Fruit fly (Drosophila melanogaster) whole organism, embryonic: Measurements from ENCODE around the gene RpL37A.

Source experiments
- CG10543 ChIP-seq: fragments of 200-800 bp; sonication (Bioruptor generic); optimal IDR thresholded peaks from 3 replicates; lab custom pipeline; 2017; ENCODE audit warnings: missing biosample characterization, mild to moderate bottlenecking, missing genetic modification characterization, moderate library complexity
- CG11696 ChIP-seq: fragments of 200-800 bp; sonication (Bioruptor generic); IDR thresholded peaks from 2 replicates; pipeline ENCODE4 v1.3.6; 2022; ENCODE audit warnings: missing biosample characterization, missing genetic modification characterization
- CG12104 ChIP-seq: fragments of 200-800 bp; sonication (Bioruptor generic); optimal IDR thresholded peaks from 3 replicates; lab custom pipeline; 2016; ENCODE audit warnings: missing biosample characterization, missing genetic modification characterization
- CG12299 ChIP-seq: fragments of 200-800 bp; sonication (Bioruptor generic); optimal IDR thresholded peaks from 2 replicates; lab custom pipeline; 2018; ENCODE audit warnings: missing biosample characterization, mild to moderate bottlenecking, missing genetic modification characterization
- CG15011 ChIP-seq: fragments of 200-800 bp; sonication (Bioruptor generic); optimal IDR thresholded peaks from 3 replicates; lab custom pipeline; 2018; ENCODE audit warnings: missing biosample characterization, mild to moderate bottlenecking, missing genetic modification characterization
- CG15073 ChIP-seq: fragments of 200-800 bp; sonication (Bioruptor generic); optimal IDR thresholded peaks from 2 replicates; lab custom pipeline; 2016; ENCODE audit warnings: missing biosample characterization, missing genetic modification characterization
- CG15514 ChIP-seq: fragments of 200-800 bp; sonication (Bioruptor generic); optimal IDR thresholded peaks from 3 replicates; lab custom pipeline; 2017; ENCODE audit warnings: missing biosample characterization, missing genetic modification characterization, mild to moderate bottlenecking, moderate library complexity, missing genetic modification reagents
- CG1792 ChIP-seq: fragments of 200-800 bp; sonication (Bioruptor generic); optimal IDR thresholded peaks from 2 replicates; lab custom pipeline; 2016; ENCODE audit warnings: missing biosample characterization, missing genetic modification characterization
- CG2678 ChIP-seq: fragments of 200-800 bp; sonication (Bioruptor generic); optimal IDR thresholded peaks from 3 replicates; lab custom pipeline; 2019; ENCODE audit warnings: missing biosample characterization, mild to moderate bottlenecking, missing genetic modification characterization, moderate library complexity
- CG30431 ChIP-seq: fragments of 200-800 bp; sonication (Bioruptor generic); optimal IDR thresholded peaks from 2 replicates; lab custom pipeline; 2017; ENCODE audit warnings: missing biosample characterization, missing genetic modification characterization
- CG3847 ChIP-seq: fragments of 200-800 bp; sonication (Bioruptor generic); IDR thresholded peaks from 2 replicates; pipeline ENCODE4 v1.3.6; 2022; ENCODE audit warnings: missing biosample characterization, missing genetic modification characterization
- CG4360 ChIP-seq: fragments of 200-800 bp; sonication (Bioruptor generic); IDR thresholded peaks from 2 replicates; pipeline ENCODE4 v1.3.6; 2022; ENCODE audit warnings: missing biosample characterization, missing genetic modification characterization
- CG4730 ChIP-seq: fragments of 200-800 bp; sonication (Bioruptor generic); IDR thresholded peaks from 2 replicates; pipeline ENCODE4 v1.3.6; 2022; ENCODE audit warnings: missing biosample characterization, missing genetic modification characterization
- CG6689 ChIP-seq: fragments of 200-800 bp; sonication (Bioruptor generic); IDR thresholded peaks from 2 replicates; pipeline ENCODE4 v1.3.6; 2022; ENCODE audit warnings: missing biosample characterization, missing genetic modification characterization
- CG7928 ChIP-seq: fragments of 200-800 bp; sonication (Bioruptor generic); optimal IDR thresholded peaks from 2 replicates; lab custom pipeline; 2017; ENCODE audit warnings: missing biosample characterization, mild to moderate bottlenecking, missing genetic modification characterization
- CG8281 ChIP-seq: fragments of 200-800 bp; sonication (Bioruptor generic); optimal IDR thresholded peaks from 2 replicates; lab custom pipeline; 2018; ENCODE audit warnings: missing biosample characterization, mild to moderate bottlenecking, missing genetic modification characterization, moderate library complexity
- CG8359 ChIP-seq: fragments of 200-800 bp; sonication (Bioruptor generic); optimal IDR thresholded peaks from 2 replicates; lab custom pipeline; 2017; ENCODE audit warnings: missing biosample characterization, mild to moderate bottlenecking, missing genetic modification characterization, borderline replicate concordance
- CG9727 ChIP-seq: fragments of 200-800 bp; sonication (Bioruptor generic); optimal IDR thresholded peaks from 3 replicates; lab custom pipeline; 2017; ENCODE audit warnings: missing biosample characterization, mild to moderate bottlenecking, missing genetic modification characterization
- CG9797 ChIP-seq: fragments of 200-800 bp; sonication (Bioruptor generic); optimal IDR thresholded peaks from 3 replicates; lab custom pipeline; 2018; ENCODE audit warnings: missing biosample characterization, mild to moderate bottlenecking, missing genetic modification characterization
- D ChIP-seq, 2 experiments: fragments of 200-800 bp in 1 of 2; fragments of >200 bp in 1 of 2; sonication (Bioruptor generic) in 1 of 2; optimal IDR thresholded peaks; 2 replicates in 1 of 2; 3 replicates in 1 of 2; lab custom pipeline; 2017; ENCODE audit warnings: mild to moderate bottlenecking in 1 of 2, missing biosample characterization in 1 of 2, missing genetic modification characterization in 1 of 2, missing genetic modification reagents in 1 of 2
- D19A ChIP-seq: fragments of 200-800 bp; optimal IDR thresholded peaks from 3 replicates; lab custom pipeline; 2019; ENCODE audit warnings: missing biosample characterization, mild to moderate bottlenecking, missing genetic modification characterization, moderate library complexity
- Dip2 ChIP-seq: fragments of 200-800 bp; sonication (Bioruptor generic); IDR thresholded peaks from 2 replicates; pipeline ENCODE4 v1.3.6; 2022; ENCODE audit warnings: missing biosample characterization, missing genetic modification characterization
- Dp ChIP-seq: fragments of 200-800 bp; sonication (Bioruptor generic); optimal IDR thresholded peaks from 2 replicates; lab custom pipeline; 2018; ENCODE audit warnings: missing biosample characterization, mild to moderate bottlenecking, missing genetic modification characterization, moderate library complexity
- Dref ChIP-seq: fragments of 200-800 bp; sonication (Bioruptor generic); IDR thresholded peaks from 2 replicates; pipeline ENCODE4 v1.3.6; 2022; ENCODE audit warnings: missing biosample characterization, missing genetic modification characterization
- Drgx ChIP-seq: fragments of 200-800 bp; sonication (Bioruptor generic); IDR thresholded peaks from 2 replicates; pipeline ENCODE4 v1.3.6; 2022; ENCODE audit warnings: missing biosample characterization, missing genetic modification characterization
- HLH4C ChIP-seq: fragments of 200-800 bp; sonication (Bioruptor generic); IDR thresholded peaks from 3 replicates; pipeline ENCODE4 v1.3.6; 2022; ENCODE audit warnings: missing biosample characterization, missing genetic modification characterization; ENCODE audit not compliant: partially characterized antibody
- MBD-R2 ChIP-seq: fragments of 200-800 bp; sonication (Bioruptor generic); IDR thresholded peaks from 2 replicates; pipeline ENCODE4 v1.3.6; 2022; ENCODE audit warnings: missing biosample characterization, missing genetic modification characterization
- Mad ChIP-seq: fragments of 200-800 bp; sonication (Bioruptor generic); optimal IDR thresholded peaks from 2 replicates; lab custom pipeline; 2016; ENCODE audit warnings: missing biosample characterization, missing genetic modification characterization
- NC2β ChIP-seq: fragments of 200-800 bp; sonication (Bioruptor generic); optimal IDR thresholded peaks from 2 replicates; lab custom pipeline; 2016; ENCODE audit warnings: missing biosample characterization, missing genetic modification characterization
- Ravus ChIP-seq: fragments of 200-800 bp; sonication (Bioruptor generic); IDR thresholded peaks from 2 replicates; pipeline ENCODE4 v1.3.6; 2022; ENCODE audit warnings: missing biosample characterization, missing genetic modification characterization
- Scr ChIP-seq: fragments of 200-800 bp; sonication (Bioruptor generic); IDR thresholded peaks from 2 replicates; pipeline ENCODE4 v1.3.6; 2022; ENCODE audit warnings: missing biosample characterization, missing genetic modification characterization; ENCODE audit not compliant: partially characterized antibody
- Sry-δ ChIP-seq: fragments of 200-800 bp; sonication (Bioruptor generic); optimal IDR thresholded peaks from 2 replicates; lab custom pipeline; 2016; ENCODE audit warnings: missing biosample characterization, missing genetic modification characterization
- ara ChIP-seq: fragments of 200-800 bp; sonication (Bioruptor generic); IDR thresholded peaks from 2 replicates; pipeline ENCODE4 v1.3.6; 2022; ENCODE audit warnings: missing biosample characterization, missing genetic modification characterization
- ato ChIP-seq: fragments of 200-800 bp; sonication (Bioruptor generic); IDR thresholded peaks from 2 replicates; pipeline ENCODE4 v1.3.6; 2022; ENCODE audit warnings: missing biosample characterization, missing genetic modification characterization; ENCODE audit not compliant: partially characterized antibody
- bbx ChIP-seq: fragments of 200-800 bp; sonication (Bioruptor generic); IDR thresholded peaks from 2 replicates; pipeline ENCODE4 v1.3.6; 2022; ENCODE audit warnings: missing biosample characterization, missing genetic modification characterization; ENCODE audit not compliant: partially characterized antibody
- bowl ChIP-seq: fragments of 200-800 bp; sonication (Bioruptor generic); IDR thresholded peaks from 2 replicates; pipeline ENCODE4 v1.3.6; 2022; ENCODE audit warnings: missing biosample characterization, missing genetic modification characterization
- chn ChIP-seq: fragments of 200-800 bp; sonication (Bioruptor generic); optimal IDR thresholded peaks from 2 replicates; lab custom pipeline; 2016; ENCODE audit warnings: missing biosample characterization, missing genetic modification characterization
- dmrt11E ChIP-seq: fragments of 200-800 bp; sonication (Bioruptor generic); optimal IDR thresholded peaks from 3 replicates; lab custom pipeline; 2018; ENCODE audit warnings: missing biosample characterization, mild to moderate bottlenecking, missing genetic modification characterization, moderate library complexity
- emc ChIP-seq: fragments of 200-800 bp; sonication (Bioruptor generic); optimal IDR thresholded peaks from 2 replicates; lab custom pipeline; 2016; ENCODE audit warnings: missing biosample characterization, missing genetic modification characterization
- fru ChIP-seq: fragments of >200 bp; optimal IDR thresholded peaks from 2 replicates; lab custom pipeline; 2017
- fu2 ChIP-seq: fragments of 200-800 bp; sonication (Bioruptor generic); optimal IDR thresholded peaks from 2 replicates; lab custom pipeline; 2016; ENCODE audit warnings: missing biosample characterization, missing genetic modification characterization
- hbn ChIP-seq: fragments of 200-800 bp; sonication (Bioruptor generic); IDR thresholded peaks from 2 replicates; pipeline ENCODE4 v1.3.6; 2022; ENCODE audit warnings: missing biosample characterization, missing genetic modification characterization; ENCODE audit not compliant: partially characterized antibody
- hkb ChIP-seq, 2 experiments: fragments of 200-800 bp in 1 of 2; fragments of >200 bp in 1 of 2; sonication (Bioruptor generic) in 1 of 2; IDR thresholded peaks in 1 of 2; optimal IDR thresholded peaks in 1 of 2; 2 replicates each; pipeline versions ENCODE4 v1.3.6 to Lab custom; 2017 to 2022; ENCODE audit warnings: missing biosample characterization in 1 of 2, missing genetic modification characterization in 1 of 2
- jumu ChIP-seq: fragments of 200-800 bp; sonication (Bioruptor generic); optimal IDR thresholded peaks from 3 replicates; lab custom pipeline; 2016; ENCODE audit warnings: missing biosample characterization, missing genetic modification characterization
- lilli ChIP-seq: fragments of 200-800 bp; sonication (Bioruptor generic); optimal IDR thresholded peaks from 3 replicates; lab custom pipeline; 2016; ENCODE audit warnings: missing biosample characterization, missing genetic modification characterization
- mirr ChIP-seq: fragments of 200-800 bp; sonication (Bioruptor generic); optimal IDR thresholded peaks from 3 replicates; lab custom pipeline; 2018; ENCODE audit warnings: missing biosample characterization, mild to moderate bottlenecking, missing genetic modification characterization
- rib ChIP-seq: fragments of 200-800 bp; sonication (Bioruptor generic); IDR thresholded peaks from 2 replicates; pipeline ENCODE4 v1.3.6; 2022; ENCODE audit warnings: missing biosample characterization, missing genetic modification characterization
- sd ChIP-seq: fragments of 200-800 bp; sonication (Bioruptor generic); optimal IDR thresholded peaks from 3 replicates; lab custom pipeline; 2018; ENCODE audit warnings: missing biosample characterization, mild to moderate bottlenecking, missing genetic modification characterization, moderate library complexity
- tin ChIP-seq: fragments of 200-800 bp; sonication (Bioruptor generic); optimal IDR thresholded peaks from 3 replicates; lab custom pipeline; 2016; ENCODE audit warnings: missing biosample characterization, missing genetic modification characterization
- yki ChIP-seq: fragments of >200 bp; optimal IDR thresholded peaks from 3 replicates; lab custom pipeline; 2018
- zfh2 ChIP-seq: fragments of 200-800 bp; sonication (Bioruptor generic); optimal IDR thresholded peaks from 2 replicates; lab custom pipeline; 2016; ENCODE audit warnings: missing biosample characterization, missing genetic modification characterization

The RpL37A gene

DNA sequence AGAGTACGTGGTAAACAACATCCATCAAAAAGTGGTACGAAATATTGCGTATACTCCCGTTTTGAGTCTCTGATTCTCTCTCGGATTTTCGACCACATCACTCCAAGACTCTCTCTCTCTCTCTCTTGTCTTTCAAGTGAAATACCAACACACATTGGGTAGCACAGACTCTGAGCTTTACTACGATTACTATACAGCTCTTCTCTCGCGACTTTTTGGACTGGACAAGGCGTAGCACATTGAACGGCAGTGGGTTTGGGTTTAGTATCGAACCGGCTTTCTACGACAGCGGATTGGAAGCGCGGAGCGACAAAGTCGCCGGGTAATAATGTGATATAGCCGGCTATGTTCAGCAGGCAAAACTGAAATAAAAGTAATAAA is 37.5 kb downstream of the RpL37A start (continued):
- TF ChIP-seq dmrt11E (tag; lab: Kevin White, UChicago) (no peak), rib (peak; percentile 17), hkb (optimal IDR thresholded peaks at IDR 0.05; lab: Kevin White, UChicago) (no peak), hkb (GFP tag; IDR thresholded peaks at IDR 0.05; lab: Robert Waterston, UW) (no peak), CG7928 (GFP tag; lab: Kevin White, UChicago) (no peak), CG3847 (GFP tag; lab: Robert Waterston, UW) (no peak), mirr (peak; percentile 10), CG9727 (GFP tag; lab: Kevin White, UChicago) (no peak), Scr (GFP tag; lab: Robert Waterston, UW) (0 out of 2 replicates have a peak, but pooled peaks have one; percentile 34), bowl (0 out of 2 replicates have a peak, but pooled peaks have one; percentile 13), CG2678 (tag; lab: Kevin White, UChicago) (no peak), CG10543 (GFP tag; lab: Kevin White, UChicago) (no peak), D (optimal IDR thresholded peaks at IDR 0.05; lab: Kevin White, UChicago) (no peak), D (GFP tag; optimal IDR thresholded peaks at IDR 0.05; lab: Kevin White, UChicago) (no peak), CG15514 (no peak), CG8359 (no peak), CG9797 (no peak), zfh2 (GFP tag; lab: Kevin White, UChicago) (no peak), CG11696 (GFP tag; lab: Robert Waterston, UW) (no peak), CG15073 (no peak), Dp (GFP tag; lab: Kevin White, UChicago) (no peak), emc (GFP tag; lab: Kevin White, UChicago) (no peak), lilli (no peak), ara (GFP tag; lab: Robert Waterston, UW) (no peak), CG4730 (GFP tag; lab: Robert Waterston, UW) (no peak), tin (GFP tag; lab: Kevin White, UChicago) (no peak), MBD-R2 (GFP tag; lab: Robert Waterston, UW) (no peak), sd (peak; percentile 24), CG12104 (GFP tag; lab: Kevin White, UChicago) (no peak), Ravus (GFP tag; lab: Robert Waterston, UW) (no peak), CG12299 (tag; lab: Kevin White, UChicago) (no peak), CG8281 (no peak), CG6689 (GFP tag; lab: Robert Waterston, UW) (no peak), ato (peak; percentile 50; the same call in 1 of the 2 replicates), CG30431 (GFP tag; lab: Kevin White, UChicago) (no peak), CG15011 (no peak), NC2β (GFP tag; lab: Kevin White, UChicago) (no peak), Dip2 (GFP tag; lab: Robert Waterston, UW) (no peak), Sry-δ (GFP tag; lab: Kevin White, UChicago) (no peak), HLH4C (peak; percentile 52; the same call in 2 of the 3 replicates), Mad (no peak), hbn (GFP tag; lab: Robert Waterston, UW) (0 out of 2 replicates have a peak, but pooled peaks have one; percentile 21), fu2 (GFP tag; lab: Kevin White, UChicago) (no peak), Drgx (GFP tag; lab: Robert Waterston, UW) (no peak), yki (lab: Kevin White, UChicago) (peak; percentile 48), jumu (no peak), chn (GFP tag; lab: Kevin White, UChicago) (no peak), Dref (GFP tag; lab: Robert Waterston, UW) (no peak), bbx (GFP tag; lab: Robert Waterston, UW) (peak; percentile 40; the same call in 1 of the 2 replicates), CG1792 (GFP tag; lab: Kevin White, UChicago) (no peak), CG4360 (no peak), D19A (tag; lab: Kevin White, UChicago) (no peak), fru (lab: Kevin White, UChicago) (no peak)
